Fruit fly (Drosophila melanogaster): Measurements from ENCODE around the gene CDase.
A peak's percentile ranks its signal among the peaks of the same experiment; 100 is the strongest.

CDase gene

DNA sequence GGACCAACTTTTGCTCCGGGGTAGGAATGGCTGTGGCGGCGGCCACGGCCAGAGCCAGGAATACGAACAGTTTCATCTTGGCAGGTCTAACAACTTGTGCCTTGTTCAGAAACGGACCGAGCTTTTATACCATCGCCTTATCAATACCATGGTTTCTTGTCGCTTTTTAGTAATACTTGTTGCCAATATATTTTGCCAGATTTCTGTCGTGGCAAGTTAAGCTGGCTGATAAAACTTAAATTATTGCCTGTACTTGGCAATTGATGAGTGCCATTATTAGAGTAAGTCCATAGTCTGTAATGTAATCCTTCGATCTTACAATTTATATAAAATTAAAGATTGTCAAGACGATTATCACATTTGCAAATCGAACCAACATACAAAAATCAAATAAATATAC lies 28.5 kb downstream of the CDase start, which contains the start of gene Jon99Fii:
Gene Jon99Fii, minus strand, starts transcription at position 101 of the 400 bp plus-strand sequence.
- TF ChIP-seq Gug (GFP tag; IDR thresholded peaks at IDR 0.05) = no peak
- TF ChIP-seq OdsH (GFP tag; optimal IDR thresholded peaks at IDR 0.05) = no peak
- TF ChIP-seq Hr38 (GFP tag; optimal IDR thresholded peaks at IDR 0.05) = no peak
- TF ChIP-seq fkh (GFP tag; optimal IDR thresholded peaks at IDR 0.05) = no peak

dm6 chr3R:30488663-30489062 lies 29.3 kb downstream of the CDase start, which contains the start of gene Jon99Fi:
Gene Jon99Fi (plus strand): TSS chr3R:30488963.
- no peak for TF ChIP-seq OdsH (GFP tag; optimal IDR thresholded peaks at IDR 0.05)
- no peak for TF ChIP-seq Hr38 (GFP tag; optimal IDR thresholded peaks at IDR 0.05)
- no peak for TF ChIP-seq topi (GFP tag; optimal IDR thresholded peaks at IDR 0.05)
- TF ChIP-seq CG8119 (GFP tag; IDR thresholded peaks at IDR 0.05) = no peak
- TF ChIP-seq spab (GFP tag; optimal IDR thresholded peaks at IDR 0.05) = no peak
- TF ChIP-seq Lpt (GFP tag; optimal IDR thresholded peaks at IDR 0.05) = no peak
- TF ChIP-seq fd85E (GFP tag; optimal IDR thresholded peaks at IDR 0.05) = no peak
- no peak for TF ChIP-seq Blimp-1 (GFP tag; optimal IDR thresholded peaks at IDR 0.05)
- no peak for TF ChIP-seq CG4318 (GFP tag; optimal IDR thresholded peaks at IDR 0.05)
- no peak for TF ChIP-seq Hr4 (GFP tag; optimal IDR thresholded peaks at IDR 0.05)
- TF ChIP-seq CG8319 (GFP tag; optimal IDR thresholded peaks at IDR 0.05) = no peak

DNA sequence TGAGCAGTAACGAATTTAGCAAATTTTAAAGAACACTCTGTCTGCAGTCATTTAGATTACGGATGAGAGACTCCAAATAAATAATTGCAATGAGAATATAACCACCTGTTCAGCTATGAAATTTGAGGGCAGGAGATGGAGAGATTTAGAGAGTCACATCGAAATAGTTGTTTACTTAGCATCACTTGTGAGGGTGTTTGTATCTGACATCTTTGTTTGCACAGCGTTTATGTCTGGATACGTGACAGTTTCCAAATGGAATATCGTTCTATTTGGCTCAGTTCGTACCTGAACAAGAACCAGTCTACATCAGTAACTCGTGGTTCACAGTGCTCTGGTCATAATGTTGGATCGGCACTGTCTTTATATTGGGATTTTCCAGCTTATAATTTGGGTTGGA lies 30.5 kb downstream of the CDase start, which contains the start of gene PH4alphaSG2:
Gene PH4alphaSG2, plus strand, starts transcription at position 278 of the 400 bp plus-strand sequence.
- no peak for TF ChIP-seq Eip93F (GFP tag; optimal IDR thresholded peaks at IDR 0.05)
- TF ChIP-seq fkh (GFP tag; optimal IDR thresholded peaks at IDR 0.05) = peak; percentile 43

DNA sequence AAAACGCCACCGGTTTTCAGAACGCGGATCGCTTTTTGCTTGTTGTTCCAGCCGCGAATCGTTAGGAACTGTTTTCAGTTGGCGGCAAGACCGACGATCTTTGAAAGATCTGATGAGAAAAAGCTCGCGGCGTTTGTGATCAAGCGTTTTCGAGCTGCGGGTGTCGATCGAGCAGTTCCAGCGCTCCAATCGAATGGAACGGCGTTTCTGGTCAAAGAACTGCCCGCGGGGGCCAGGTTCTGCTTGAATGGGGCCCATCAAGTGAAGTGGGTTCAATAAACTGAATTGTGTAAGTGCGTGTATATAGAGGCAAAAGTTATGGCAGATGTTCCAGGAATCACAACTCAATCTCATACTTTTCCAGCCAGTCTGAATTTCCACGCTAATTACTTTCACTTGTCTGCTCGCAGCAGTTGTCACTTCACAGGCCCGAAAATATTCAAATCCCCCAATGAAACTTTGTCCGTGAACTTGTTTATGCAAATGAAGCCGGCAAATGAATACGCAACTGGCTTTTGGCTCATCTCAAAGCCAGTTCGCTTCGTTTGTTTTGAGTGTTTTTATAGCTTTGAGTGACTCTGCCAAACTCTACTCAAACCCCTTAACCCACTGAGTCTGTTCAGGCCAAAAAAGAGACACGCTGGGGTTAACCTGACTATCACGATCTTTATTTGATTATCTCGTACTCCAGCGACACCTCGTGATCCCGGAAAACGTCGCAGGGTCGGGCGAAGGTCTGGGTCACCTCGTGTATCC lies 37.0 kb downstream of the CDase start, which contains the start of gene PH4alphaMP:
Gene PH4alphaMP, minus strand, starts transcription at position 51 of the 756 bp plus-strand sequence.
- TF ChIP-seq Hr38 (GFP tag; optimal IDR thresholded peaks at IDR 0.05) (no peak), svp (GFP tag) (peak; percentile 23), Blimp-1 (GFP tag; optimal IDR thresholded peaks at IDR 0.05) (peak; percentile 33)

DNA sequence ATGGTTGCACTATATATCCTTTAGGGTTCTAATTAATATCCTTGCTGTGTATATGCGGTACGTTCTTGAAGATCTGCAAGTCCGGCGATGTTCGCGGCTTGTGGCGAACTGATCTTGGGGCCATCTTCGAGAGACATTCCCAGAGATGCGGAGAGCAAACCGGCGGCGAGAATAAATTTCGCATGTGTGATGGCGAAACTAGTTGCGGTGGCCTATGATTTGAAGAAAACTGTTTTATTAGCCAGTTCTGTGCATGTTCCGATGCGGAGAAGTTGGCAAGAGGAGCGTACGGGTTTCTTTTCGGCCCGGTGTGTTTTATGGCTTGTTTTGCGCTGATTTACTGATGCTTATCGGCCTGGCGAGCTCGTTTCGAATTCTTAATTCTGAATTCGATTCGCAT lies 40.9 kb downstream of the CDase start, which contains the start of gene PH4alphaNE1:
Gene PH4alphaNE1, minus strand, starts transcription at position 101 of the 400 bp plus-strand sequence.
- no peak for TF ChIP-seq ss (GFP tag; optimal IDR thresholded peaks at IDR 0.05)
- TF ChIP-seq dsx (GFP tag; optimal IDR thresholded peaks at IDR 0.05; ENCODE audit: poor library complexity, severe bottlenecking) = no peak
- no peak for TF ChIP-seq Sox102F (GFP tag; optimal IDR thresholded peaks at IDR 0.05)
- no peak for TF ChIP-seq topi (GFP tag; optimal IDR thresholded peaks at IDR 0.05)
- no peak for TF ChIP-seq CG3032 (tag; optimal IDR thresholded peaks at IDR 0.05)
- TF ChIP-seq lz (GFP tag; optimal IDR thresholded peaks at IDR 0.05) = no peak
- no peak for TF ChIP-seq Gug (GFP tag; IDR thresholded peaks at IDR 0.05)
- no peak for TF ChIP-seq dac (GFP tag; optimal IDR thresholded peaks at IDR 0.05)
- no peak for TF ChIP-seq Eip78C (GFP tag)
- no peak for TF ChIP-seq Lpt (GFP tag; optimal IDR thresholded peaks at IDR 0.05)
- no peak for TF ChIP-seq CG11902 (GFP tag; optimal IDR thresholded peaks at IDR 0.05)

DNA sequence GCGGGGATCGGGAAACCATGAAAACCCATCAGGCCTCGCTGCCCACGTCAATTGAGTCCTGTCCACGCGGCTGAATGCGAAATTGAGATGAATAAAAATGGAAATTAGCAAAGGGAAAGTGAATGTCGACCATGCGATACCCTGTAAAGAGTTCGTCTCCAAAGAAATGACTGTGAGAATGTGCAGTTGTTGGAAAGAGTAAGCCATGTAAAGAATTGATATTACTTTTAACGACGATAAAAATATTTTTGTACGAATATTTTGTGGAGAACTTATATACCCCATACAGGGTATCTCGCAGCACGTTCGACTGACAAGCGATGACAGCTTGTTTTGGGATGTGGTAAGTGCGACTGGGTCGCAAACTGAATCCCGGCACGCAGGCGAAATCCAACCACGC lies 41.9 kb downstream of the CDase start:
- peak; percentile 52 for TF ChIP-seq CG11902 (GFP tag; optimal IDR thresholded peaks at IDR 0.05)
- TF ChIP-seq spab (GFP tag; optimal IDR thresholded peaks at IDR 0.05) = peak; percentile 38
- TF ChIP-seq salr (GFP tag; optimal IDR thresholded peaks at IDR 0.05) = peak; percentile 1 to 41
- peak; percentile 30 for TF ChIP-seq Blimp-1 (GFP tag; optimal IDR thresholded peaks at IDR 0.05)
- no peak for TF ChIP-seq Ets96B (tag; optimal IDR thresholded peaks at IDR 0.05)
- TF ChIP-seq Gug (GFP tag; IDR thresholded peaks at IDR 0.05) = peak; percentile 53; the same call in 1 of the 2 replicates
- peak; percentile 37 for TF ChIP-seq CG7368 (GFP tag; optimal IDR thresholded peaks at IDR 0.05)
- peak; percentile 54 for TF ChIP-seq CG34406 (GFP tag; optimal IDR thresholded peaks at IDR 0.05)
- TF ChIP-seq CG31627 (GFP tag; optimal IDR thresholded peaks at IDR 0.05) = peak; percentile 83
- peak; percentile 73 for TF ChIP-seq CG8119 (GFP tag; IDR thresholded peaks at IDR 0.05)
- peak; percentile 48 for TF ChIP-seq Sox15 (GFP tag; optimal IDR thresholded peaks at IDR 0.05)
- TF ChIP-seq cyc (GFP tag; optimal IDR thresholded peaks at IDR 0.05) = peak; percentile 76
- no peak for TF ChIP-seq fd85E (GFP tag; optimal IDR thresholded peaks at IDR 0.05)
- peak; percentile 76 for TF ChIP-seq CG3919 (GFP tag; optimal IDR thresholded peaks at IDR 0.05)
- peak; percentile 26 for TF ChIP-seq CG8632 (GFP tag; optimal IDR thresholded peaks at IDR 0.05)
- TF ChIP-seq pdm3 (GFP tag; optimal IDR thresholded peaks at IDR 0.05) = peak; percentile 60
- TF ChIP-seq CG9139 (GFP tag; optimal IDR thresholded peaks at IDR 0.05) = peak; percentile 16
- TF ChIP-seq CG1621 (tag; optimal IDR thresholded peaks at IDR 0.05) = peak; percentile 55
- no peak for TF ChIP-seq vri (GFP tag; optimal IDR thresholded peaks at IDR 0.05)
- TF ChIP-seq CG10669 (GFP tag; optimal IDR thresholded peaks at IDR 0.05) = peak; percentile 56
- TF ChIP-seq OdsH (GFP tag; optimal IDR thresholded peaks at IDR 0.05) = peak; percentile 66
- no peak for TF ChIP-seq Eip78C (GFP tag)
- TF ChIP-seq Lpt (GFP tag; optimal IDR thresholded peaks at IDR 0.05) = no peak
- peak; percentile 76 for TF ChIP-seq Met (GFP tag; optimal IDR thresholded peaks at IDR 0.05)
- TF ChIP-seq Hr4 (GFP tag; optimal IDR thresholded peaks at IDR 0.05) = peak; percentile 78

All from whole organism, prepupa.